Fruit fly (Drosophila melanogaster) whole organism, pupa: Measurements from ENCODE around the gene CG7530.

ENCODE experiments used
- CG10348 ChIP-seq: fragments of 200-800 bp; sonication (Bioruptor generic); IDR thresholded peaks from 2 replicates; pipeline ENCODE4 v1.3.6; 2022; ENCODE audit warnings: missing biosample characterization, missing genetic modification characterization
- CG12605 ChIP-seq: fragments of 200-800 bp; sonication (Bioruptor generic); IDR thresholded peaks from 2 replicates; pipeline ENCODE4 v1.3.6; 2022; ENCODE audit warnings: missing biosample characterization, missing genetic modification characterization
- CG13204 ChIP-seq: fragments of 200-800 bp; sonication (Bioruptor generic); optimal IDR thresholded peaks from 2 replicates; lab custom pipeline; 2018; ENCODE audit warnings: missing biosample characterization, mild to moderate bottlenecking, missing genetic modification characterization, moderate library complexity
- CG14655 ChIP-seq: fragments of 200-800 bp; sonication (Bioruptor generic); optimal IDR thresholded peaks from 3 replicates; lab custom pipeline; 2017; ENCODE audit warnings: mild to moderate bottlenecking, missing biosample characterization, missing genetic modification reagents, missing genetic modification characterization
- CG15710 ChIP-seq: fragments of 200-800 bp; sonication (Bioruptor generic); optimal IDR thresholded peaks from 2 replicates; lab custom pipeline; 2018; ENCODE audit warnings: missing biosample characterization, mild to moderate bottlenecking, missing genetic modification characterization, moderate library complexity
- CG17806 ChIP-seq: fragments of 200-800 bp; sonication (Bioruptor generic); optimal IDR thresholded peaks from 2 replicates; lab custom pipeline; 2018; ENCODE audit warnings: missing biosample characterization, mild to moderate bottlenecking, missing genetic modification characterization, moderate library complexity
- CG32121 ChIP-seq: fragments of 200-800 bp; sonication (Bioruptor generic); IDR thresholded peaks from 2 replicates; pipeline ENCODE4 v1.3.6; 2022; ENCODE audit warnings: missing biosample characterization, missing genetic modification characterization
- CG34367 ChIP-seq: fragments of 200-800 bp; sonication (Bioruptor generic); optimal IDR thresholded peaks from 2 replicates; lab custom pipeline; 2018; ENCODE audit warnings: missing biosample characterization, mild to moderate bottlenecking, missing genetic modification characterization
- CG4496 ChIP-seq: fragments of 200-800 bp; sonication (Bioruptor generic); IDR thresholded peaks from 3 replicates; pipeline ENCODE4 v1.3.6; 2022; ENCODE audit warnings: missing biosample characterization, missing genetic modification characterization
- CG8159 ChIP-seq: fragments of 200-800 bp; sonication (Bioruptor generic); optimal IDR thresholded peaks from 3 replicates; lab custom pipeline; 2018; ENCODE audit warnings: missing biosample characterization, mild to moderate bottlenecking, missing genetic modification characterization, moderate library complexity
- CG8301 ChIP-seq: fragments of 200-800 bp; sonication (Bioruptor generic); optimal IDR thresholded peaks from 2 replicates; lab custom pipeline; 2018; ENCODE audit warnings: missing biosample characterization, mild to moderate bottlenecking, missing genetic modification characterization
- CG9948 ChIP-seq: fragments of 200-800 bp; sonication (Bioruptor generic); optimal IDR thresholded peaks from 2 replicates; lab custom pipeline; 2018; ENCODE audit warnings: missing biosample characterization, mild to moderate bottlenecking, missing genetic modification characterization, moderate library complexity
- D1 ChIP-seq: fragments of 200-800 bp; sonication (Bioruptor generic); optimal IDR thresholded peaks from 2 replicates; lab custom pipeline; 2018; ENCODE audit warnings: missing biosample characterization, mild to moderate bottlenecking, missing genetic modification characterization, moderate library complexity
- EcR ChIP-seq: fragments of 200-800 bp; sonication (Bioruptor generic); optimal IDR thresholded peaks from 3 replicates; lab custom pipeline; 2019; ENCODE audit warnings: missing biosample characterization, missing genetic modification characterization, mild to moderate bottlenecking, moderate library complexity, missing genetic modification reagents
- Ets98B ChIP-seq: fragments of 200-800 bp; sonication (Bioruptor generic); IDR thresholded peaks from 2 replicates; pipeline ENCODE4 v1.3.6; 2022; ENCODE audit warnings: missing biosample characterization, missing genetic modification characterization
- Pif1A ChIP-seq: fragments of 200-800 bp; sonication (Bioruptor generic); optimal IDR thresholded peaks from 3 replicates; lab custom pipeline; 2016; ENCODE audit warnings: missing biosample characterization, missing genetic modification characterization
- Pif1B ChIP-seq: fragments of 200-800 bp; sonication (Bioruptor generic); optimal IDR thresholded peaks from 3 replicates; lab custom pipeline; 2016; ENCODE audit warnings: missing biosample characterization, missing genetic modification characterization
- Snoo ChIP-seq: fragments of 200-800 bp; sonication (Bioruptor generic); optimal IDR thresholded peaks from 3 replicates; lab custom pipeline; 2017; ENCODE audit warnings: missing biosample characterization, mild to moderate bottlenecking, missing genetic modification characterization, inconsistent platforms
- fd96Ca ChIP-seq: fragments of 200-800 bp; sonication (Bioruptor generic); IDR thresholded peaks from 3 replicates; pipeline ENCODE4 v1.3.6; 2022; ENCODE audit warnings: missing biosample characterization, missing genetic modification characterization
- gl ChIP-seq: fragments of 200-800 bp; sonication (Bioruptor generic); optimal IDR thresholded peaks from 2 replicates; lab custom pipeline; 2018; ENCODE audit warnings: missing biosample characterization, mild to moderate bottlenecking, missing genetic modification characterization
- rn ChIP-seq: fragments of 200-800 bp; sonication (Bioruptor generic); IDR thresholded peaks from 2 replicates; pipeline ENCODE4 v1.3.6; 2022; ENCODE audit warnings: missing biosample characterization, missing genetic modification characterization

The CG7530 gene

DNA sequence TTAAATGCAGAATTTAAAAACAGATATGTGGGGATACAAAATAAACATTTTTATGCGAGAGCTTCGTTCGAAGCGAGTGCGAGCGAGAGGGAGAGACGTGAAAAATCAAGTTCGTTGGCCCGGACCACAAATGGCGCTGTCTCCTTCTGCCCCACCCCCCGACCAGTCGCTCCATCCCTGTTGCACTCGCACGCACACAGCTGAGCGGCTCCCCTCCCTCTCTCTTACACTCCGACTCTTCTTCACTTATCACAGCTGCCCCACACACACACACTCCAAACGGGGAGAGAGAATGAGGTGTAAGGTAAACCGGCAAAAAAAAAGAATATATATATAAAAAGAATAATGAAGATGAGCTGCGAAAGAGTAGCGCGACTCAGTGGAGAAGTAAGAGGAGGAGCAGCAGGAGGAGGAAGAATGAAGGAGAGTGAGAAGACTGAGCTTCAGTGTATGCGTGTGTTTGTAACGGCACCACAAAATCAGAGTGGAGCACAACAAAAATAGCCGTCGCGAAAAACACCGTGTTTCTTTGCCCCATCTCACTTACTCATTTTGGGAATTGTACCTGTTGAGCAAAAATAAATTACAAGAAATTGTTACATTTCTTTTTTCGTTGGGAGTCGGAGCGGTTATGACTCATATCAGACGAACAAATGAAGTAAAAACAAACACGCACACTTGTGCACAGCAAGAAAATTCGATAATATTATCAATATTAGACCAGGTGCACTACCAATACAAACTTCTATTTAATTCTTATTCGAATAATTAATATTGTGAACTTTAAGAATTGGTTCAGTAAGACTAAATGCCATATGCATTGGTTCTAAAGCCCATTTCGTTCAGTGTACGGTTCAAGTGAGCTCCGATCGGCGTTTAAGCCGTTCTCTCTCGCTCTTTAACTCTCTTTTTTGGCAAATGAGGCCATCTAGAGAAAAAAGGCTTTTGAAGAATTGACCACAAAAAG, 6.9 kb upstream of the CG7530 start:
- peak; percentile 98 for TF ChIP-seq CG32121 (GFP tag; lab: Robert Waterston, UW)
- TF ChIP-seq Pif1B (GFP tag; lab: Kevin White, UChicago): peak; percentile 96
- peak; percentile 84 for TF ChIP-seq CG13204 (GFP tag; lab: Kevin White, UChicago)
- TF ChIP-seq Snoo (tag; lab: Kevin White, UChicago): peak; percentile 97
- peak; percentile 98 for TF ChIP-seq Ets98B
- peak; percentile 96 for TF ChIP-seq Pif1A (GFP tag; lab: Kevin White, UChicago)
- peak; percentile 96 for TF ChIP-seq CG14655 (GFP tag; lab: Kevin White, UChicago)
- peak; percentile 96 for TF ChIP-seq CG15710
- TF ChIP-seq CG8159 (tag; lab: Kevin White, UChicago): peak; percentile 95
- TF ChIP-seq rn: peak; percentile 97
- TF ChIP-seq CG10348 (GFP tag; lab: Robert Waterston, UW): peak; percentile 86
- peak; percentile 94 for TF ChIP-seq CG34367
- peak; percentile 99 for TF ChIP-seq CG4496 (GFP tag; lab: Robert Waterston, UW)
- peak; percentile 97 for TF ChIP-seq CG17806 (tag; lab: Kevin White, UChicago)
- TF ChIP-seq CG9948 (tag; lab: Kevin White, UChicago): peak; percentile 94
- peak; percentile 97 for TF ChIP-seq CG8301 (tag; lab: Kevin White, UChicago)
- TF ChIP-seq fd96Ca: peak; percentile 96
- TF ChIP-seq D1 (tag; lab: Kevin White, UChicago): peak; percentile 82
- peak; percentile 99 for TF ChIP-seq EcR (GFP tag; lab: Kevin White, UChicago)
- peak; percentile 96 for TF ChIP-seq CG12605
- peak; percentile 78 for TF ChIP-seq gl (tag; lab: Kevin White, UChicago)

DNA sequence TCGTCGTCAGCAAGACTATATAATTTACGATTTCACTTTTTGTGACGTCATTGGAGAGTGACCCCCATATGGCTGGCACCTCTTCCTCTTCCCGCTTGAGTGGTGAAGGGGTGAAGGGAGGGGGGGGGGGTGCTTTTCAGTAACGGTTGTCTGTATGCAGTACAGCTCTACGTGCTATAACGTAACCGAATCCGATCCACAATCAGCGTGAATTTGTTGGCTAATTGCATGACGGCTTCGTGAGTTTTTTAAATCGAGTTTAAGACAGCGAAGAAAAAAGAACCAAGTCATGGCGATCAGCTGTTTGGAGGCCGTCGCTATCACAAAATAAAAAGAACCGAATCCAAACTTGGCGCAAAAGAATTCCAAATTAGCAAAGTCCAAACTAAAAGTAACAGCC, 5.4 kb upstream of the CG7530 start:
- TF ChIP-seq CG32121 (GFP tag; lab: Robert Waterston, UW) (no peak), CG8159 (tag; lab: Kevin White, UChicago) (no peak), EcR (GFP tag; lab: Kevin White, UChicago) (no peak), fd96Ca (0 out of 3 replicates have a peak, but pooled peaks have one; percentile 12), Snoo (tag; lab: Kevin White, UChicago) (no peak), CG9948 (tag; lab: Kevin White, UChicago) (no peak), CG8301 (tag; lab: Kevin White, UChicago) (no peak), Pif1A (GFP tag; lab: Kevin White, UChicago) (no peak), CG13204 (GFP tag; lab: Kevin White, UChicago) (no peak)

- no peak for TF ChIP-seq EcR (GFP tag; lab: Kevin White, UChicago)
- TF ChIP-seq Snoo (tag; lab: Kevin White, UChicago): no peak
- TF ChIP-seq CG8159 (tag; lab: Kevin White, UChicago): no peak
- no peak for TF ChIP-seq CG4496 (GFP tag; lab: Robert Waterston, UW)
- no peak for TF ChIP-seq CG12605
- no peak for TF ChIP-seq fd96Ca
- TF ChIP-seq CG13204 (GFP tag; lab: Kevin White, UChicago): no peak
- no peak for TF ChIP-seq gl (tag; lab: Kevin White, UChicago)
- TF ChIP-seq CG14655 (GFP tag; lab: Kevin White, UChicago): no peak
- TF ChIP-seq Pif1A (GFP tag; lab: Kevin White, UChicago): no peak
- no peak for TF ChIP-seq CG9948 (tag; lab: Kevin White, UChicago)
- TF ChIP-seq CG10348 (GFP tag; lab: Robert Waterston, UW): no peak
- TF ChIP-seq CG32121 (GFP tag; lab: Robert Waterston, UW): no peak
Measured at dm6 chr3R:14736001-14736400, 4.7 kb upstream of the CG7530 start.

DNA sequence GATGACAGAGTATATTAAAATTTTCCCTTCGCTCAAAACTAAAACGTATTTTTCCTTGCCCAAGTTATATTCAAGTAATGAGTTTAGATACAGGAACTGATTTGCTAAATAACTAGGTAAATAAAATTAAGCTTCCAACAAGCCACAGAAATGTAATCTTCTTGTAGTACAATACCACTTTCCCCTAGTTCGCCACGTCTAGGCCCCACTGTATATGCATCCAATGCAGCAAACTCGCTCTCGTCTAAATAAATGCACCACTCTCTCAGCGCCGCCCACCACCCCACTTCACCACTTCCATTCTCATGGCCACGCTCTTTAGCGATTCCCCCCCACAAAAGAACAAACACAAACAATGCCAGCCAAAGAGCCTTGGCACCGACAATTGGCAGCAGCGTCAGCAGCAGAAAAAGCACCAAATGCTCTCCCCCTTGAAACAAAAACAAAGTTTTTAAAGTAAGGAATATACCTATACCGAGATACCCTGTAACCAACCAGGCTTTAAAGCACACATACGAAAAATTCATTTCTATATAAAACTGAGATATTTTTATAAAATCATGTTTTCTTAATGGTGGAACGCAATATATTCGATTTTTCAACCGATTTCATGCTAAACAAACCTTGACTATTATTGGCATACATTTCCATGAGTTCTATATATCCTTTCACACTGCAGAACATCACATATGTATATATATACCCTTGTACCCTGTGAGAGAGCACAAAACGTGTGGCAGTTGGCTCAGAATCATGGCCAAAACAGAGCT, 3.5 kb upstream of the CG7530 start:
- TF ChIP-seq CG8159 (tag; lab: Kevin White, UChicago) (peak; percentile 52), CG34367 (no peak), CG14655 (GFP tag; lab: Kevin White, UChicago) (peak; percentile 40), Ets98B (0 out of 2 replicates have a peak, but pooled peaks have one; percentile 25), CG17806 (tag; lab: Kevin White, UChicago) (peak; percentile 30), CG15710 (no peak), D1 (tag; lab: Kevin White, UChicago) (peak; percentile 15), EcR (GFP tag; lab: Kevin White, UChicago) (no peak), CG32121 (GFP tag; lab: Robert Waterston, UW) (peak; percentile 55; the same call in 1 of the 2 replicates), CG9948 (tag; lab: Kevin White, UChicago) (peak; percentile 52), Snoo (tag; lab: Kevin White, UChicago) (no peak), Pif1B (GFP tag; lab: Kevin White, UChicago) (no peak), fd96Ca (peak; percentile 45; the same call in 1 of the 3 replicates), CG8301 (tag; lab: Kevin White, UChicago) (peak; percentile 43), gl (tag; lab: Kevin White, UChicago) (no peak), CG4496 (GFP tag; lab: Robert Waterston, UW) (peak; percentile 50), CG10348 (GFP tag; lab: Robert Waterston, UW) (no peak), rn (no peak), CG13204 (GFP tag; lab: Kevin White, UChicago) (peak; percentile 42), CG12605 (peak; percentile 42; the same call in 1 of the 2 replicates), Pif1A (GFP tag; lab: Kevin White, UChicago) (peak; percentile 22)
